Worm (Caenorhabditis elegans) whole organism, L3 larva: ENCODE data around the gene Y49E10.30.

ENCODE experiments used
- jun-1 ChIP-seq: fragments of 150-350 bp; optimal IDR thresholded peaks from 2 replicates; lab custom pipeline; 2014; ENCODE audit warnings: missing biosample characterization, missing genetic modification reagents, missing genetic modification characterization
- nhr-12 ChIP-seq: fragments of 150-350 bp; optimal IDR thresholded peaks from 2 replicates; lab custom pipeline; 2014; ENCODE audit warnings: missing biosample characterization, missing genetic modification characterization
- nhr-76 ChIP-seq: fragments of 150-350 bp; sonication (generic microtip); optimal IDR thresholded peaks from 5 replicates; lab custom pipeline; 2014; ENCODE audit warnings: missing biosample characterization, missing genetic modification characterization
- snpc-4 ChIP-seq: fragments of 150-350 bp; optimal IDR thresholded peaks from 2 replicates; lab custom pipeline; 2014; ENCODE audit warnings: missing biosample characterization, missing genetic modification characterization

DNA sequence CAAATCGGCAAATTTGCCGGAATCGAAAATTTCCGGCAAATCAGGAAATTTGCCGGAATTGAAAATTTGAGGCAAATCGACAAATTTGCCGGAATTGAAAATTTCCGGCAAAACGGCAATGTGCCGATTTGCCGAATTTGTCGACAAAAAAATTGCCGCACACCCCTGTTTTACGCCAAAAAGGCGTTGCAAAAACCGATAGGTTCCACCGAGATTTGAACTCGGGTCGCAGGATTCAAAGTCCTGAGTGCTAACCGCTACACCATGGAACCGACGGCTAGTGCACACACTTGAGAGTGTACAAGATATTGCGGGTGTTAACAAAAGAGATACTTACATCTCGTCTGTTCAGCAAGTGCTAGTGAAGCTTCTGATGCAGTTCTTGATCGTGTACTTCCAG is 13.0 kb downstream of the Y49E10.30 start:
- TF ChIP-seq nhr-76 (tag; lab: Kevin White, UChicago) (no peak), nhr-12 (tag; lab: Kevin White, UChicago) (no peak), jun-1 (tag; lab: Kevin White, UChicago) (no peak), snpc-4 (tag; lab: Kevin White, UChicago) (no peak)
